Fruit fly (Drosophila melanogaster): ENCODE data around the gene kto.

The kto gene

dm6 chr3L:19861215-19861614 lies 24.8 kb downstream of the kto start (continued):
- TF ChIP-seq cato (GFP tag; optimal IDR thresholded peaks at IDR 0.05; ENCODE audit: borderline replicate concordance) (no peak), CG9876 (GFP tag; optimal IDR thresholded peaks at IDR 0.05) (no peak), insv (GFP tag; optimal IDR thresholded peaks at IDR 0.05) (peak in 1 of 2 experiments; percentile 44), Camta (GFP tag; optimal IDR thresholded peaks at IDR 0.05) (no peak), CG8290 (GFP tag; optimal IDR thresholded peaks at IDR 0.05) (peak; percentile 13), CG8290 (tag; optimal IDR thresholded peaks at IDR 0.05) (no peak), Blimp-1 (GFP tag; optimal IDR thresholded peaks at IDR 0.05) (no peak), CG17802 (tag; optimal IDR thresholded peaks at IDR 0.05) (no peak), CG9215 (GFP tag; IDR thresholded peaks at IDR 0.05) (no peak), sug (tag; optimal IDR thresholded peaks at IDR 0.05) (peak; percentile 46), CG1602 (GFP tag; optimal IDR thresholded peaks at IDR 0.05) (no peak), NC2α (GFP tag; optimal IDR thresholded peaks at IDR 0.05) (no peak), CG31441 (GFP tag; IDR thresholded peaks at IDR 0.05) (no peak), CG10321 (GFP tag; IDR thresholded peaks at IDR 0.05) (0 out of 2 replicates have a peak, but pooled peaks have one; percentile 16), CG7839 (tag; optimal IDR thresholded peaks at IDR 0.05) (no peak), HLH3B (GFP tag; IDR thresholded peaks at IDR 0.05) (no peak), toy (GFP tag; IDR thresholded peaks at IDR 0.05) (no peak), CG2116 (GFP tag; optimal IDR thresholded peaks at IDR 0.05) (peak; percentile 94), CG12769 (tag; optimal IDR thresholded peaks at IDR 0.05) (peak; percentile 42), bigmax (GFP tag; optimal IDR thresholded peaks at IDR 0.05) (peak; percentile 20), Max (GFP tag; optimal IDR thresholded peaks at IDR 0.05) (peak; percentile 48), CG2889 (GFP tag; IDR thresholded peaks at IDR 0.05) (no peak), CG13894 (tag; optimal IDR thresholded peaks at IDR 0.05) (no peak), CG17186 (GFP tag; optimal IDR thresholded peaks at IDR 0.05) (peak; percentile 45), tio (GFP tag; optimal IDR thresholded peaks at IDR 0.05) (no peak), CG7963 (GFP tag; IDR thresholded peaks at IDR 0.05; ENCODE audit: partially characterized antibody) (no peak), CG3995 (GFP tag; optimal IDR thresholded peaks at IDR 0.05) (peak; percentile 74), Dfd (GFP tag; optimal IDR thresholded peaks at IDR 0.05) (no peak), gt (GFP tag; IDR thresholded peaks at IDR 0.05) (no peak), CG6689 (GFP tag; IDR thresholded peaks at IDR 0.05) (no peak), CG15073 (GFP tag; optimal IDR thresholded peaks at IDR 0.05) (no peak), fd102C (GFP tag; optimal IDR thresholded peaks at IDR 0.05) (no peak), h (optimal IDR thresholded peaks at IDR 0.05) (no peak), tgo (GFP tag; IDR thresholded peaks at IDR 0.05) (no peak), CG10543 (GFP tag; optimal IDR thresholded peaks at IDR 0.05) (peak; percentile 31), ara (GFP tag; IDR thresholded peaks at IDR 0.05) (no peak), E2f1 (GFP tag; IDR thresholded peaks at IDR 0.05) (no peak), CG42726 (GFP tag; IDR thresholded peaks at IDR 0.05; ENCODE audit: partially characterized antibody) (no peak), dmrt99B (tag; optimal IDR thresholded peaks at IDR 0.05) (no peak), schlank (tag; optimal IDR thresholded peaks at IDR 0.05) (no peak), cg (GFP tag; optimal IDR thresholded peaks at IDR 0.05) (no peak), Pdp1 (GFP tag; optimal IDR thresholded peaks at IDR 0.05) (peak in 1 of 2 experiments; percentile 40), Taf1 (GFP tag; IDR thresholded peaks at IDR 0.05) (no peak), sqz (GFP tag; optimal IDR thresholded peaks at IDR 0.05) (no peak), pum (GFP tag; optimal IDR thresholded peaks at IDR 0.05) (no peak), stwl (tag; optimal IDR thresholded peaks at IDR 0.05) (peak; percentile 36), wor (GFP tag; IDR thresholded peaks at IDR 0.05) (no peak), CG34224 (GFP tag; IDR thresholded peaks at IDR 0.05; ENCODE audit: partially characterized antibody) (no peak; the same call in 2 of the 3 replicates), peb (GFP tag; IDR thresholded peaks at IDR 0.05) (no peak), PHDP (tag; optimal IDR thresholded peaks at IDR 0.05) (peak; percentile 14), CG4617 (GFP tag; optimal IDR thresholded peaks at IDR 0.05; ENCODE audit: borderline replicate concordance) (no peak), nau (GFP tag; optimal IDR thresholded peaks at IDR 0.05) (no peak)

Data from whole organism, embryonic.